Worm (Caenorhabditis elegans): Measurements from ENCODE around the gene ztf-9.

Gene ztf-9

DNA sequence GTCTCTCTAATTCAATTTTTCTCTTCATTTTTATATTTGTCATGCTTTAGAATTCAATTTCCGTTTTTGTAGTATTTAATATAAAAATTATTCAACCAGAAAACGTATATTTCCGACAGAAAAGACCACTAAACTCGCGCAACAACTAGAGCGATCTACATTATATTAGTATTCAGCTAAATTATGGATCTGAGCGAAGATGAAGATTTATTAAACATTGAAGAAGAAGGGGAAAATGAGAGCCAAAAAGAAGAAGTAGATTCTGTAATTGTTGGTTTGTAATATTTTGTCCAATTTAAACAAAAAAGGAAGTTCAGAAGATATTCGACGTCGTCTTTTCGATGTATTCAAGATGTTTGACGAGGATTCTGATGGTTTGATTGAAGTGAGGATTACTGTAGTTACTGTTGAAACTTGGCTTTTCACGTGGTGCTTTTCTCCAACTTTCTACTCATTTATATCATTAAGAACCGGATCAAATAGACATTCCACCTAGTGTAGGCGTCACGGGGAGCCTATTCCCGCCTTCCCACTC is 42.0 kb upstream of the ztf-9 start, which contains the start of gene cal-7 (continued):
- TF ChIP-seq zag-1 (tag; optimal IDR thresholded peaks at IDR 0.05) (no peak), pqm-1 (tag; optimal IDR thresholded peaks at IDR 0.05) (no peak), ceh-28 (tag; optimal IDR thresholded peaks at IDR 0.05) (no peak)

DNA sequence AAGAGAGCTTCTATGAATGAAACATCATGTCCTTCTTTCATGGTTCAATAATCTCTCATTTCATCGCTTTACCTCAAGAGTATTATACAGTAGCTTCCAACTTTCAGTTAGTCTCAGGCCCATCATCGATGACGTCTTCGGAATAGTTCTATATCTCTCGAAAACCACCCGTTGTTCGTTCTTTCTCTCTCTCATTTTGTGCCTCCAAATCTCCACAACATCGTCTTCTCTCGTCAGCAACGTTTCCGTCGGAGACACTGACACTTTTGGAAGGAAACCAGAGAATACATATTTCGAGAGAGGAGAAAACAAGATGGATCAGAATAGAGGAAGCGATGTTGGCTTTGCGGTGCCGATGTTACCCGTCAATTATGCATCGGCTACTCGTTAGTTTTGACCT is 39.9 kb upstream of the ztf-9 start:
- TF ChIP-seq lsy-2 (tag; optimal IDR thresholded peaks at IDR 0.05): peak; percentile 33 to 35
- TF ChIP-seq daf-19 (GFP tag; conservative IDR thresholded peaks at IDR 0.05): no peak
- no peak for TF ChIP-seq cey-2 (tag; optimal IDR thresholded peaks at IDR 0.05; ENCODE audit: borderline replicate concordance, insufficient read depth)
- 0 out of 2 replicates have a peak, but pooled peaks have one; percentile 3 for TF ChIP-seq Y105C5A.15 (GFP tag; IDR thresholded peaks at IDR 0.05)
- TF ChIP-seq dmd-8 (GFP tag; IDR thresholded peaks at IDR 0.05): peak; percentile 49; the same call in 1 of the 2 replicates
- TF ChIP-seq lin-15B (tag; optimal IDR thresholded peaks at IDR 0.05): no peak
- no peak for TF ChIP-seq snpc-1.2 (GFP tag; IDR thresholded peaks at IDR 0.05)
- TF ChIP-seq unc-130 (GFP tag; optimal IDR thresholded peaks at IDR 0.05): no peak
- 0 out of 2 replicates have a peak, but pooled peaks have one; percentile 5 for TF ChIP-seq lim-7 (GFP tag; IDR thresholded peaks at IDR 0.05)
- TF ChIP-seq arid-1 (GFP tag; conservative IDR thresholded peaks at IDR 0.05): no peak
- TF ChIP-seq Y48G9A.11 (GFP tag; IDR thresholded peaks at IDR 0.05): no peak; the same call in 1 of the 2 replicates
- TF ChIP-seq lin-29 (GFP tag; IDR thresholded peaks at IDR 0.05): no peak
- no peak for TF ChIP-seq ZK337.2 (GFP tag; IDR thresholded peaks at IDR 0.05)
- peak in 1 of 2 experiments; percentile 78 for TF ChIP-seq unc-62 (GFP tag; optimal IDR thresholded peaks at IDR 0.05 in 1 of 2)
- no peak for TF ChIP-seq unc-62 (tag; optimal IDR thresholded peaks at IDR 0.05)
- no peak for TF ChIP-seq lin-13 (GFP tag; optimal IDR thresholded peaks at IDR 0.05)
- TF ChIP-seq egl-27 (tag; optimal IDR thresholded peaks at IDR 0.05): no peak
- TF ChIP-seq pqm-1 (tag; optimal IDR thresholded peaks at IDR 0.05): no peak
- no peak for TF ChIP-seq hlh-30 (tag; optimal IDR thresholded peaks at IDR 0.05; ENCODE audit: insufficient read depth)
- no peak for TF ChIP-seq daf-8 (GFP tag; IDR thresholded peaks at IDR 0.05)
- TF ChIP-seq R02D3.7 (tag; optimal IDR thresholded peaks at IDR 0.05): no peak
- peak; percentile 66; the same call in 1 of the 2 replicates for TF ChIP-seq vab-7 (GFP tag; IDR thresholded peaks at IDR 0.05)
- TF ChIP-seq T26A8.4 (GFP tag; IDR thresholded peaks at IDR 0.05): no peak
- no peak for TF ChIP-seq lir-3 (tag; optimal IDR thresholded peaks at IDR 0.05)
- peak; percentile 43 for TF ChIP-seq ama-1 (optimal IDR thresholded peaks at IDR 0.05)
- TF ChIP-seq duxl-1 (tag; optimal IDR thresholded peaks at IDR 0.05; ENCODE audit: poor library complexity): no peak
- no peak for TF ChIP-seq aly-2 (tag; optimal IDR thresholded peaks at IDR 0.05)
- TF ChIP-seq nhr-237 (tag; optimal IDR thresholded peaks at IDR 0.05): no peak
- 0 out of 2 replicates have a peak, but pooled peaks have one; percentile 17 for TF ChIP-seq saeg-2 (GFP tag; IDR thresholded peaks at IDR 0.05)
- peak; percentile 80 for TF ChIP-seq aha-1 (tag)
- TF ChIP-seq nhr-6 (tag; optimal IDR thresholded peaks at IDR 0.05): no peak
- no peak for TF ChIP-seq nhr-111 (GFP tag; optimal IDR thresholded peaks at IDR 0.05)
- TF ChIP-seq skn-1 (tag; optimal IDR thresholded peaks at IDR 0.05): no peak
- no peak for TF ChIP-seq dpl-1 (GFP tag; optimal IDR thresholded peaks at IDR 0.05)
- no peak for TF ChIP-seq hif-1 (tag; optimal IDR thresholded peaks at IDR 0.05)
- TF ChIP-seq dmd-9 (GFP tag; IDR thresholded peaks at IDR 0.05): no peak
- TF ChIP-seq ceh-28 (tag; optimal IDR thresholded peaks at IDR 0.05): no peak
- TF ChIP-seq mdl-1 (tag; optimal IDR thresholded peaks at IDR 0.05): no peak
- TF ChIP-seq Y75B8A.6 (GFP tag; IDR thresholded peaks at IDR 0.05): no peak
- TF ChIP-seq nhr-102 (tag; optimal IDR thresholded peaks at IDR 0.05): no peak
- TF ChIP-seq daf-16 (GFP tag; optimal IDR thresholded peaks at IDR 0.05): no peak
- TF ChIP-seq daf-16 (tag; optimal IDR thresholded peaks at IDR 0.05): no peak
- no peak for TF ChIP-seq jun-1 (tag; optimal IDR thresholded peaks at IDR 0.05)
- TF ChIP-seq fkh-10 (GFP tag; optimal IDR thresholded peaks at IDR 0.05): no peak
- TF ChIP-seq zip-11 (GFP tag; IDR thresholded peaks at IDR 0.05): no peak
- TF ChIP-seq spr-3 (GFP tag; optimal IDR thresholded peaks at IDR 0.05): no peak
- TF ChIP-seq egl-43 (GFP tag; IDR thresholded peaks at IDR 0.05): peak; percentile 70
- no peak for TF ChIP-seq F44E2.7 (GFP tag; IDR thresholded peaks at IDR 0.05)
- TF ChIP-seq F37D6.2 (tag; optimal IDR thresholded peaks at IDR 0.05): no peak

Data from whole organism, L4 larva.